Worm (Caenorhabditis elegans) whole organism, early embryonic: Measurements from ENCODE around the gene aagr-4.

Source experiments
- B0310.2 ChIP-seq: sonication (generic microtip); optimal IDR thresholded peaks from 2 replicates; lab custom pipeline; 2016; ENCODE audit warnings: mild to moderate bottlenecking, missing genetic modification characterization, missing compliant biosample characterization
- F13C5.2 ChIP-seq: sonication (generic microtip); optimal IDR thresholded peaks from 2 replicates; lab custom pipeline; 2017; ENCODE audit warnings: mild to moderate bottlenecking, missing genetic modification characterization, inconsistent platforms, missing compliant biosample characterization
- aly-1 ChIP-seq: sonication (generic microtip); optimal IDR thresholded peaks from 2 replicates; lab custom pipeline; 2016; ENCODE audit warnings: missing genetic modification characterization, missing compliant biosample characterization
- ama-1 ChIP-seq: fragments of 150-350 bp; optimal IDR thresholded peaks from 2 replicates; lab custom pipeline; 2014
- ceh-13 ChIP-seq: fragments of 200-800 bp; sonication (Bioruptor generic); optimal IDR thresholded peaks from 2 replicates; lab custom pipeline; 2018; ENCODE audit warnings: mild to moderate bottlenecking, missing genetic modification characterization, missing compliant biosample characterization
- ceh-36 ChIP-seq: sonication (generic microtip); optimal IDR thresholded peaks from 2 replicates; lab custom pipeline; 2016; ENCODE audit warnings: missing genetic modification characterization, inconsistent platforms, missing compliant biosample characterization
- ets-7 ChIP-seq: sonication (generic microtip); optimal IDR thresholded peaks from 2 replicates; lab custom pipeline; 2016; ENCODE audit warnings: missing genotype, missing genetic modification characterization, missing compliant biosample characterization
- flt-1 ChIP-seq: fragments of 200-800 bp; sonication (Bioruptor generic); IDR thresholded peaks from 2 replicates; pipeline ENCODE4 v1.3.6; 2022; ENCODE audit warnings: missing genetic modification characterization, missing compliant biosample characterization
- hmbx-1 ChIP-seq: sonication (generic microtip); optimal IDR thresholded peaks from 2 replicates; lab custom pipeline; 2016; ENCODE audit warnings: mild to moderate bottlenecking, missing genetic modification characterization, missing compliant biosample characterization
- hmg-4 ChIP-seq: fragments of 200-800 bp; sonication (Bioruptor generic); optimal IDR thresholded peaks from 2 replicates; lab custom pipeline; 2018; ENCODE audit warnings: mild to moderate bottlenecking, missing genetic modification characterization, missing compliant biosample characterization
- hnd-1 ChIP-seq: sonication (generic microtip); optimal IDR thresholded peaks from 2 replicates; lab custom pipeline; 2016; ENCODE audit warnings: missing genetic modification characterization, missing compliant biosample characterization
- pes-1 ChIP-seq: fragments of 200-800 bp; sonication (Bioruptor generic); IDR thresholded peaks from 2 replicates; pipeline ENCODE4 v1.3.6; 2022; ENCODE audit warnings: missing genetic modification reagents, missing genetic modification characterization, missing compliant biosample characterization
- scrt-1 ChIP-seq: fragments of 200-800 bp; sonication (Bioruptor generic); IDR thresholded peaks from 2 replicates; pipeline ENCODE4 v1.3.6; 2022; ENCODE audit warnings: missing genetic modification characterization, missing compliant biosample characterization
- sea-1 ChIP-seq: fragments of 200-800 bp; sonication (Bioruptor generic); conservative IDR thresholded peaks from 2 replicates; pipeline ENCODE4 v1.3.6; 2022; ENCODE audit warnings: missing genetic modification characterization, missing compliant biosample characterization
- tbx-11 ChIP-seq: fragments of 200-800 bp; sonication (Bioruptor generic); IDR thresholded peaks from 2 replicates; pipeline ENCODE4 v1.3.6; 2022; ENCODE audit warnings: missing genetic modification characterization, missing compliant biosample characterization
- tbx-37 ChIP-seq: fragments of 200-800 bp; sonication (Bioruptor generic); conservative IDR thresholded peaks from 2 replicates; pipeline ENCODE4 v1.3.6; 2022; ENCODE audit warnings: missing genetic modification reagents, missing genetic modification characterization, missing compliant biosample characterization
- tra-4 ChIP-seq: sonication (generic microtip); optimal IDR thresholded peaks from 2 replicates; lab custom pipeline; 2017; ENCODE audit warnings: missing genetic modification characterization, missing compliant biosample characterization

The aagr-4 gene

DNA sequence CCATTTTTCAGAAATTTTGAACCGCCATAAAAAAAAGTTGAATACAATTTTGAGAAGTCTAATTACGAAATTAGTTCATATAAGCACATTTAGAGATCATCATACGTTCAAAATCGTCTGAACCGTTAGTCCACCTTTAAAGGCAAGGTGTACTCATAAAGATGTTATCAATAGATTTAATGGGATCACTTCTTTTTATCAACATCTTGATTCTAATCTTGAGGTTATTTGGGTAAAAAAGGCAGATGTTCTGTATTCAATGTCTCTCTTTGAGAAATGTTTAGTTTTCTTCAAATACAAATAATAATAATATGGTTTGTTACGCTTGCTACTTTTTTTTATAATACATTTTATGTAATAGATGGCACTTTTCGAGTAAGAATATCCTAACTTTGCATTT lies 1.1 kb upstream of the aagr-4 start:
- TF ChIP-seq scrt-1 (no peak), F13C5.2 (tag; lab: Kevin White, UChicago) (no peak), hmbx-1 (tag; lab: Kevin White, UChicago) (no peak), hmg-4 (GFP tag; lab: Kevin White, UChicago) (no peak), ceh-13 (no peak), tbx-37 (GFP tag; lab: Robert Waterston, UW) (no peak)

DNA sequence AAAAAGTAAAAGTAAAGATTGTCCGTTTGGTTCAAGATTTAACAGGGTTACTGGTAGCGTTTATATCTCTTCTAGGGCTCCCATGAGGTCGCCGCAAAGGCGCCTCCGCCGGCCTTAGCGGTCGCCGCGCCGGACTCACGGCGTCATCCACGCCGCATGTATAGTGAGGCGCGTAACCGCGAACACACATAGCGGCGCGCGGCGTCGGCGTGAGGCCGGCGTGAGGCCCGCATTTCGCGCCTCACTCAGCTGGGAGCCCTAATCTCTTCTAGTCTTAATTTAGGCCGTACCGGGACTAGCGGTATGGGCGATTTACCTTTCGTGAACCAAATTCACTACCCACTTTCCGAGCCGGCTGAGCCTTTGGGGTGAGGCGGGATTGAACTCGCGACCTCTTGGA lies 1.2 kb downstream of the aagr-4 start:
- TF ChIP-seq tbx-37 (GFP tag; lab: Robert Waterston, UW): no peak
- no peak for TF ChIP-seq ceh-13
- TF ChIP-seq tra-4 (tag; lab: Kevin White, UChicago): no peak
- TF ChIP-seq hmg-4 (GFP tag; lab: Kevin White, UChicago): no peak
- no peak for TF ChIP-seq ama-1 (lab: Kevin White, UChicago)
- no peak for TF ChIP-seq tbx-11 (GFP tag; lab: Robert Waterston, UW)
- TF ChIP-seq B0310.2 (tag; lab: Kevin White, UChicago): no peak
- TF ChIP-seq scrt-1: no peak
- TF ChIP-seq ceh-36 (tag; lab: Kevin White, UChicago): no peak

- TF ChIP-seq sea-1 (GFP tag; lab: Robert Waterston, UW): 0 out of 2 replicates have a peak, but pooled peaks have one; percentile 53
- TF ChIP-seq scrt-1: peak; percentile 53; the same call in 1 of the 2 replicates
- peak; percentile 45; the same call in 1 of the 2 replicates for TF ChIP-seq tbx-37 (GFP tag; lab: Robert Waterston, UW)
- peak; percentile 35; the same call in 1 of the 2 replicates for TF ChIP-seq flt-1 (GFP tag; lab: Robert Waterston, UW)
- TF ChIP-seq pes-1 (GFP tag; lab: Robert Waterston, UW): peak; percentile 54
Measured at ce11 chrX:465931-466330, 5.5 kb downstream of the aagr-4 start.

DNA sequence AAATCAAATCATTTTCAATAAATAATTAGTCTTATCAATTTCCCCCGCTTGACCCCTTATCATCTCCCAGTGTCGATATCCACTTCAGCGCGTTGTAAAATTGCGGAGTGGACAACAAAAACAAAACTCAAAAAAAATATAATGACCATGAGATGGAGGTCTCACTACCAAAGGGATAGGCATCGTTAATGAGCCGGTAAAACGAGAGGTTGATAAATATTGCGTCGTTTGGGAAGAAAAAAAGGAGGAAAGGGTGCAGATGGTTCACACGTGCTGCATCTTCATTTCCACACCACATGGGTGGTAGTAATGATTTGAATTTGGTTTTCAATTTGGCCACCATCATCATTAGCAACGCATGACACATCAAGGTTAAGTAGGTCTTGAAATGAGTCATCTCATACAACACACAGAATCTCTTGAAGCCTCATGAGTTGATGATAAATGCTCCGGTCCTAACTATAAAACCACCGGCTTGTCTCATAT lies 6.9 kb downstream of the aagr-4 start:
- no peak for TF ChIP-seq hmbx-1 (tag; lab: Kevin White, UChicago)
- no peak for TF ChIP-seq flt-1 (GFP tag; lab: Robert Waterston, UW)
- TF ChIP-seq hmg-4 (GFP tag; lab: Kevin White, UChicago): no peak
- TF ChIP-seq ets-7: no peak

DNA sequence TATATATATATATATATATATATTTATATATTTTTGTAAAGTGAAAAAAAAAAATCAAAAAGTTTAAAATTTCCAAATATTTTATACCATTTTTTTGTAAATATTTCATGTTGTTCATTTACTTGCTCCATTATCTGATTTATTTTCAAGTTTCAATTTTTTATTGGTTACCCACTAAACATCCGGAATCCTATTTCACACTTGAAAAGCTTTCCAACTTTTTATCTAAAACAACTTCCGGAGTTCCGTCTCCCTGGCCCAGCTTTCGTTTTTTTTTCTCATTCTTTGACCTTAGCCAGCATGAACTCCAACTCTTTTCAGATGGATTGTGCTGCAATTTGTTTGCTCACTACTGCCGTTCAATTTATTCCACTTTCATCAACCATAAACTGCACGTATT lies 15.8 kb downstream of the aagr-4 start, which contains the start of gene F38G1.3:
Gene F38G1.3 (plus strand): TSS at position 301 of the 400 bp plus-strand sequence.
- TF ChIP-seq tbx-37 (GFP tag; lab: Robert Waterston, UW): no peak
- TF ChIP-seq tbx-11 (GFP tag; lab: Robert Waterston, UW): no peak
- no peak for TF ChIP-seq aly-1 (tag; lab: Kevin White, UChicago)
- TF ChIP-seq ceh-13: no peak
- TF ChIP-seq ama-1 (lab: Kevin White, UChicago): no peak
- TF ChIP-seq F13C5.2 (tag; lab: Kevin White, UChicago): no peak
- TF ChIP-seq B0310.2 (tag; lab: Kevin White, UChicago): no peak
- no peak for TF ChIP-seq flt-1 (GFP tag; lab: Robert Waterston, UW)
- no peak for TF ChIP-seq ets-7
- TF ChIP-seq hmg-4 (GFP tag; lab: Kevin White, UChicago): no peak
- TF ChIP-seq pes-1 (GFP tag; lab: Robert Waterston, UW): no peak
- TF ChIP-seq hnd-1 (tag; lab: Kevin White, UChicago): no peak
- no peak for TF ChIP-seq ceh-36 (tag; lab: Kevin White, UChicago)
- TF ChIP-seq scrt-1: no peak

ce11 chrX:481150-481549 lies 20.7 kb downstream of the aagr-4 start, which contains the start of gene che-2:
Gene che-2, plus strand, starts transcription at chrX:481450.
- TF ChIP-seq sea-1 (GFP tag; lab: Robert Waterston, UW) (no peak), hmbx-1 (tag; lab: Kevin White, UChicago) (no peak), ceh-36 (tag; lab: Kevin White, UChicago) (no peak), flt-1 (GFP tag; lab: Robert Waterston, UW) (no peak), F13C5.2 (tag; lab: Kevin White, UChicago) (no peak), B0310.2 (tag; lab: Kevin White, UChicago) (no peak), scrt-1 (no peak), tra-4 (tag; lab: Kevin White, UChicago) (no peak), hmg-4 (GFP tag; lab: Kevin White, UChicago) (no peak), ama-1 (lab: Kevin White, UChicago) (no peak), tbx-11 (GFP tag; lab: Robert Waterston, UW) (no peak), pes-1 (GFP tag; lab: Robert Waterston, UW) (no peak), aly-1 (tag; lab: Kevin White, UChicago) (no peak), tbx-37 (GFP tag; lab: Robert Waterston, UW) (no peak), hnd-1 (tag; lab: Kevin White, UChicago) (no peak)

DNA sequence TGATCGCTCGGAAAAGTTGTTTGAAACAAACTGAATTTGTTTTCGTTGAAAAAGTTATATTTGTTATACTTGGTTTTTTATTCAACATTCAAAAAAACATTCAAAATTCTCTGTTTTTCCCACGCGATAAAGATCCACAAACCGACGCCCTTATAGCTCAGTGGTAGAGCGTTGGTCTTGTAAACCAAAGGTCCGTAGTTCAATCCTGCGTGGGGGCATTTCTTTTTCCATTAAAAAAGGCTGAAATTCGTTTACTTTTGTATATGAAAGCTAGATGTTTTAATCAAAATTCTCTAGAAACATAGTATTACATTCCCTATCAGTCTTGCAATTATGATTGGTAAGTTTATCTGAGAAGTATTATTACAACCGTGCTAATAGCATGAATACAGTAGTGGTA lies 27.2 kb downstream of the aagr-4 start:
- TF ChIP-seq F13C5.2 (tag; lab: Kevin White, UChicago) (no peak), ceh-13 (no peak), tra-4 (tag; lab: Kevin White, UChicago) (no peak), ceh-36 (tag; lab: Kevin White, UChicago) (no peak), scrt-1 (no peak)

- TF ChIP-seq hnd-1 (tag; lab: Kevin White, UChicago) (peak; percentile 90), tra-4 (tag; lab: Kevin White, UChicago) (peak; percentile 82), aly-1 (tag; lab: Kevin White, UChicago) (peak; percentile 94), sea-1 (GFP tag; lab: Robert Waterston, UW) (peak; percentile 95), tbx-11 (GFP tag; lab: Robert Waterston, UW) (peak; percentile 91), ets-7 (peak; percentile 87), pes-1 (GFP tag; lab: Robert Waterston, UW) (peak; percentile 96), ceh-36 (tag; lab: Kevin White, UChicago) (peak; percentile 92), B0310.2 (tag; lab: Kevin White, UChicago) (peak; percentile 99), F13C5.2 (tag; lab: Kevin White, UChicago) (peak; percentile 93), tbx-37 (GFP tag; lab: Robert Waterston, UW) (peak; percentile 95), ama-1 (lab: Kevin White, UChicago) (no peak), hmg-4 (GFP tag; lab: Kevin White, UChicago) (peak; percentile 96), hmbx-1 (tag; lab: Kevin White, UChicago) (peak; percentile 82), flt-1 (GFP tag; lab: Robert Waterston, UW) (peak; percentile 91), scrt-1 (peak; percentile 96), ceh-13 (peak; percentile 86)
Measured at ce11 chrX:489635-490105, 29.2 kb downstream of the aagr-4 start, which contains the start of gene egl-17. Gene egl-17, plus strand, starts transcription at chrX:489685.
